Fruit fly (Drosophila melanogaster) whole organism, pupa: Measurements from ENCODE around the gene solo.

Experiments used
- CG10348 ChIP-seq: fragments of 200-800 bp; sonication (Bioruptor generic); IDR thresholded peaks from 2 replicates; pipeline ENCODE4 v1.3.6; 2022; ENCODE audit warnings: missing biosample characterization, missing genetic modification characterization
- CG12605 ChIP-seq: fragments of 200-800 bp; sonication (Bioruptor generic); IDR thresholded peaks from 2 replicates; pipeline ENCODE4 v1.3.6; 2022; ENCODE audit warnings: missing biosample characterization, missing genetic modification characterization
- CG13204 ChIP-seq: fragments of 200-800 bp; sonication (Bioruptor generic); optimal IDR thresholded peaks from 2 replicates; lab custom pipeline; 2018; ENCODE audit warnings: missing biosample characterization, mild to moderate bottlenecking, missing genetic modification characterization, moderate library complexity
- CG14655 ChIP-seq: fragments of 200-800 bp; sonication (Bioruptor generic); optimal IDR thresholded peaks from 3 replicates; lab custom pipeline; 2017; ENCODE audit warnings: mild to moderate bottlenecking, missing biosample characterization, missing genetic modification reagents, missing genetic modification characterization
- CG15710 ChIP-seq: fragments of 200-800 bp; sonication (Bioruptor generic); optimal IDR thresholded peaks from 2 replicates; lab custom pipeline; 2018; ENCODE audit warnings: missing biosample characterization, mild to moderate bottlenecking, missing genetic modification characterization, moderate library complexity
- CG17806 ChIP-seq: fragments of 200-800 bp; sonication (Bioruptor generic); optimal IDR thresholded peaks from 2 replicates; lab custom pipeline; 2018; ENCODE audit warnings: missing biosample characterization, mild to moderate bottlenecking, missing genetic modification characterization, moderate library complexity
- CG32121 ChIP-seq: fragments of 200-800 bp; sonication (Bioruptor generic); IDR thresholded peaks from 2 replicates; pipeline ENCODE4 v1.3.6; 2022; ENCODE audit warnings: missing biosample characterization, missing genetic modification characterization
- CG34367 ChIP-seq: fragments of 200-800 bp; sonication (Bioruptor generic); optimal IDR thresholded peaks from 2 replicates; lab custom pipeline; 2018; ENCODE audit warnings: missing biosample characterization, mild to moderate bottlenecking, missing genetic modification characterization
- CG4496 ChIP-seq: fragments of 200-800 bp; sonication (Bioruptor generic); IDR thresholded peaks from 3 replicates; pipeline ENCODE4 v1.3.6; 2022; ENCODE audit warnings: missing biosample characterization, missing genetic modification characterization
- CG8159 ChIP-seq: fragments of 200-800 bp; sonication (Bioruptor generic); optimal IDR thresholded peaks from 3 replicates; lab custom pipeline; 2018; ENCODE audit warnings: missing biosample characterization, mild to moderate bottlenecking, missing genetic modification characterization, moderate library complexity
- CG8301 ChIP-seq: fragments of 200-800 bp; sonication (Bioruptor generic); optimal IDR thresholded peaks from 2 replicates; lab custom pipeline; 2018; ENCODE audit warnings: missing biosample characterization, mild to moderate bottlenecking, missing genetic modification characterization
- CG9948 ChIP-seq: fragments of 200-800 bp; sonication (Bioruptor generic); optimal IDR thresholded peaks from 2 replicates; lab custom pipeline; 2018; ENCODE audit warnings: missing biosample characterization, mild to moderate bottlenecking, missing genetic modification characterization, moderate library complexity
- D1 ChIP-seq: fragments of 200-800 bp; sonication (Bioruptor generic); optimal IDR thresholded peaks from 2 replicates; lab custom pipeline; 2018; ENCODE audit warnings: missing biosample characterization, mild to moderate bottlenecking, missing genetic modification characterization, moderate library complexity
- EcR ChIP-seq: fragments of 200-800 bp; sonication (Bioruptor generic); optimal IDR thresholded peaks from 3 replicates; lab custom pipeline; 2019; ENCODE audit warnings: missing biosample characterization, missing genetic modification characterization, mild to moderate bottlenecking, moderate library complexity, missing genetic modification reagents
- Ets98B ChIP-seq: fragments of 200-800 bp; sonication (Bioruptor generic); IDR thresholded peaks from 2 replicates; pipeline ENCODE4 v1.3.6; 2022; ENCODE audit warnings: missing biosample characterization, missing genetic modification characterization
- Pif1A ChIP-seq: fragments of 200-800 bp; sonication (Bioruptor generic); optimal IDR thresholded peaks from 3 replicates; lab custom pipeline; 2016; ENCODE audit warnings: missing biosample characterization, missing genetic modification characterization
- Pif1B ChIP-seq: fragments of 200-800 bp; sonication (Bioruptor generic); optimal IDR thresholded peaks from 3 replicates; lab custom pipeline; 2016; ENCODE audit warnings: missing biosample characterization, missing genetic modification characterization
- Snoo ChIP-seq: fragments of 200-800 bp; sonication (Bioruptor generic); optimal IDR thresholded peaks from 3 replicates; lab custom pipeline; 2017; ENCODE audit warnings: missing biosample characterization, mild to moderate bottlenecking, missing genetic modification characterization, inconsistent platforms
- fd96Ca ChIP-seq: fragments of 200-800 bp; sonication (Bioruptor generic); IDR thresholded peaks from 3 replicates; pipeline ENCODE4 v1.3.6; 2022; ENCODE audit warnings: missing biosample characterization, missing genetic modification characterization
- gl ChIP-seq: fragments of 200-800 bp; sonication (Bioruptor generic); optimal IDR thresholded peaks from 2 replicates; lab custom pipeline; 2018; ENCODE audit warnings: missing biosample characterization, mild to moderate bottlenecking, missing genetic modification characterization
- rn ChIP-seq: fragments of 200-800 bp; sonication (Bioruptor generic); IDR thresholded peaks from 2 replicates; pipeline ENCODE4 v1.3.6; 2022; ENCODE audit warnings: missing biosample characterization, missing genetic modification characterization

solo gene

dm6 chr2L:15031650-15032049 lies 29.8 kb upstream of the solo start, which contains the start of gene CG31832:
Gene CG31832, minus strand, starts transcription at chr2L:15031750.
- TF ChIP-seq CG34367 (tag; lab: Kevin White, UChicago) (no peak), CG32121 (no peak), CG10348 (no peak), gl (tag; lab: Kevin White, UChicago) (no peak), CG14655 (no peak), CG4496 (no peak), EcR (no peak), Snoo (no peak), rn (GFP tag; lab: Robert Waterston, UW) (no peak), CG13204 (GFP tag; lab: Kevin White, UChicago) (no peak), Pif1A (GFP tag; lab: Kevin White, UChicago) (no peak), CG9948 (no peak), CG17806 (tag; lab: Kevin White, UChicago) (no peak), fd96Ca (GFP tag; lab: Robert Waterston, UW) (no peak), Pif1B (GFP tag; lab: Kevin White, UChicago) (no peak), CG8159 (tag; lab: Kevin White, UChicago) (no peak), CG12605 (GFP tag; lab: Robert Waterston, UW) (no peak), Ets98B (GFP tag; lab: Robert Waterston, UW) (no peak)
- TF ChIP-seq, all 21 proteins: peak for 0

- TF ChIP-seq D1 (tag; lab: Kevin White, UChicago): no peak
- TF ChIP-seq CG10348: no peak
- no peak for TF ChIP-seq Snoo
- no peak for TF ChIP-seq CG8301
- no peak for TF ChIP-seq rn (GFP tag; lab: Robert Waterston, UW)
- TF ChIP-seq CG32121: no peak; the same call in 1 of the 2 replicates
- TF ChIP-seq CG17806 (tag; lab: Kevin White, UChicago): no peak
- TF ChIP-seq CG12605 (GFP tag; lab: Robert Waterston, UW): no peak
- no peak for TF ChIP-seq CG4496
- TF ChIP-seq CG8159 (tag; lab: Kevin White, UChicago): no peak
- no peak for TF ChIP-seq CG9948
- no peak for TF ChIP-seq CG14655
- TF ChIP-seq Pif1A (GFP tag; lab: Kevin White, UChicago): no peak
- TF ChIP-seq CG13204 (GFP tag; lab: Kevin White, UChicago): no peak
- TF ChIP-seq gl (tag; lab: Kevin White, UChicago): no peak
- TF ChIP-seq fd96Ca (GFP tag; lab: Robert Waterston, UW): no peak
- TF ChIP-seq Pif1B (GFP tag; lab: Kevin White, UChicago): no peak
- TF ChIP-seq Ets98B (GFP tag; lab: Robert Waterston, UW): no peak
- no peak for TF ChIP-seq CG15710 (tag; lab: Kevin White, UChicago)
These were observed 26.1 kb upstream of the solo start, which contains the start of gene yellow-c for dm6 chr2L:15035366-15035765. Gene yellow-c, plus strand, starts transcription at chr2L:15035394.

dm6 chr2L:15038339-15039308 lies 22.8 kb upstream of the solo start, which contains the start of gene CIAPIN1:
Gene CIAPIN1, minus strand, starts transcription at chr2L:15038861.
- peak; percentile 67 for TF ChIP-seq EcR
- TF ChIP-seq fd96Ca (GFP tag; lab: Robert Waterston, UW): no peak

dm6 chr2L:15039309-15039772 lies 22.1 kb upstream of the solo start:
- TF ChIP-seq CG34367 (tag; lab: Kevin White, UChicago) (no peak), CG9948 (no peak), CG4496 (peak; percentile 42; the same call in 1 of the 3 replicates), Ets98B (GFP tag; lab: Robert Waterston, UW) (no peak), Pif1B (GFP tag; lab: Kevin White, UChicago) (no peak), fd96Ca (GFP tag; lab: Robert Waterston, UW) (no peak)

dm6 chr2L:15043718-15044117 lies 17.7 kb upstream of the solo start:
- TF ChIP-seq CG15710 (tag; lab: Kevin White, UChicago) (no peak), EcR (no peak), CG17806 (tag; lab: Kevin White, UChicago) (no peak), CG14655 (no peak), rn (GFP tag; lab: Robert Waterston, UW) (no peak), CG4496 (no peak), Pif1B (GFP tag; lab: Kevin White, UChicago) (no peak), CG9948 (no peak), CG8301 (no peak), gl (tag; lab: Kevin White, UChicago) (no peak)

- TF ChIP-seq Pif1B (GFP tag; lab: Kevin White, UChicago): no peak
- 0 out of 3 replicates have a peak, but pooled peaks have one; percentile 22 for TF ChIP-seq CG4496
- TF ChIP-seq, all 21 proteins: peak for 1
These were observed 8.6 kb upstream of the solo start for dm6 chr2L:15052805-15053388.
